Worm (Caenorhabditis elegans) whole organism, L2 larva: ENCODE results near the gene F56C3.8.

Source experiments
- R02D3.7 ChIP-seq: fragments of 150-350 bp; optimal IDR thresholded peaks from 2 replicates; lab custom pipeline; 2014; ENCODE audit warnings: missing biosample characterization, missing genetic modification characterization
- elt-1 ChIP-seq: fragments of 150-350 bp; optimal IDR thresholded peaks from 2 replicates; lab custom pipeline; 2014; ENCODE audit warnings: missing biosample characterization, missing genetic modification characterization
- lin-39 ChIP-seq: fragments of 150-350 bp; optimal IDR thresholded peaks from 2 replicates; lab custom pipeline; 2014; ENCODE audit warnings: missing biosample characterization, missing genetic modification reagents, missing genetic modification characterization
- mab-5 ChIP-seq: fragments of 150-350 bp; optimal IDR thresholded peaks from 2 replicates; lab custom pipeline; 2014; ENCODE audit warnings: missing biosample characterization, missing genetic modification characterization
- nhr-237 ChIP-seq: fragments of 150-350 bp; optimal IDR thresholded peaks from 2 replicates; lab custom pipeline; 2014; ENCODE audit warnings: missing biosample characterization, missing genetic modification characterization
- snpc-4 ChIP-seq: fragments of 150-350 bp; optimal IDR thresholded peaks from 2 replicates; lab custom pipeline; 2014; ENCODE audit warnings: missing biosample characterization, missing genetic modification characterization
- unc-62 ChIP-seq: fragments of 150-350 bp; optimal IDR thresholded peaks from 2 replicates; lab custom pipeline; 2014; ENCODE audit warnings: missing biosample characterization, missing genetic modification reagents, missing genetic modification characterization

DNA sequence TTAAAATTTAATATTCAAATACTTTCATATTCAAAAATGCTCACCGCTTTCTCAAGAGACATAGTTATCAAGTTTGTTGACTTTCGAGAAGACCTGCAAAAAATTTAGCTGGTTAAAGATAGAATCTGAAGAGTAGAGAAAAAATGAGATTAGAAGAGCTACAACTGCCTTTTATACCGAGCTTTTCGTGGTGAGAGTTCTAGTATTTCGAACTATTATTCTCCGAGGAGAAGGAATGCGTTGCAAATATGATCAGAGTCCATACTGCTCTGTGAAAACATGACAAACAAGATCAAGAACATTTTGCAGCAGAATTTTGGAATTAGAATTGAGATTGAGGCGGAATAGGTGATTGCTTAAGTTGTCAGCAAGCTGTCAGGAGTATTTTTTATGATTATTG, 23.8 kb downstream of the F56C3.8 start, which contains the start of gene F56C3.4:
- no peak for TF ChIP-seq nhr-237 (tag; lab: Kevin White, UChicago)
- TF ChIP-seq mab-5: no peak
- no peak for TF ChIP-seq unc-62 (GFP tag; lab: Kevin White, UChicago)
- no peak for TF ChIP-seq R02D3.7
- TF ChIP-seq lin-39: no peak
- TF ChIP-seq elt-1: no peak
- no peak for TF ChIP-seq snpc-4 (tag; lab: Kevin White, UChicago)
